Fruit fly (Drosophila melanogaster) whole organism, prepupa: ENCODE results near the gene NK7.1.

Source experiments
- Blimp-1 ChIP-seq: fragments of 200-800 bp; sonication (Bioruptor generic); optimal IDR thresholded peaks from 3 replicates; lab custom pipeline; 2017; ENCODE audit warnings: missing biosample characterization, missing genetic modification characterization, mild to moderate bottlenecking, moderate library complexity, missing genetic modification reagents
- CG10631 ChIP-seq: fragments of 200-800 bp; sonication (Bioruptor generic); optimal IDR thresholded peaks from 2 replicates; lab custom pipeline; 2016; ENCODE audit warnings: missing biosample characterization, missing genetic modification characterization
- CG10669 ChIP-seq: fragments of 200-800 bp; sonication (Bioruptor generic); optimal IDR thresholded peaks from 3 replicates; lab custom pipeline; 2018; ENCODE audit warnings: missing biosample characterization, mild to moderate bottlenecking, missing genetic modification characterization, moderate library complexity
- CG11762 ChIP-seq: fragments of 200-800 bp; sonication (Bioruptor generic); optimal IDR thresholded peaks from 3 replicates; lab custom pipeline; 2016; ENCODE audit warnings: missing biosample characterization, missing genetic modification characterization; ENCODE audit not compliant: insufficient read depth
- CG15336 ChIP-seq: fragments of 200-800 bp; sonication (Bioruptor generic); IDR thresholded peaks from 2 replicates; pipeline ENCODE4 v1.3.6; 2022; ENCODE audit warnings: missing biosample characterization, missing genetic modification characterization
- CG1621 ChIP-seq: fragments of 200-800 bp; sonication (Bioruptor generic); optimal IDR thresholded peaks from 3 replicates; lab custom pipeline; 2018; ENCODE audit warnings: missing biosample characterization, mild to moderate bottlenecking, missing genetic modification characterization
- CG16779 ChIP-seq: fragments of 200-800 bp; sonication (Bioruptor generic); optimal IDR thresholded peaks from 3 replicates; lab custom pipeline; 2017; ENCODE audit warnings: missing biosample characterization, mild to moderate bottlenecking, missing genetic modification characterization
- CG32006 ChIP-seq: fragments of 200-800 bp; sonication (Bioruptor generic); optimal IDR thresholded peaks from 3 replicates; lab custom pipeline; 2017; ENCODE audit warnings: missing biosample characterization, mild to moderate bottlenecking, missing genetic modification characterization
- CG3919 ChIP-seq: fragments of 200-800 bp; sonication (Bioruptor generic); optimal IDR thresholded peaks from 3 replicates; lab custom pipeline; 2016; ENCODE audit warnings: missing biosample characterization, missing genetic modification characterization
- CG6163 ChIP-seq: fragments of 200-800 bp; sonication (Bioruptor generic); IDR thresholded peaks from 3 replicates; pipeline ENCODE4 v1.3.6; 2022; ENCODE audit warnings: missing biosample characterization, missing genetic modification characterization
- CG6276 ChIP-seq: fragments of 200-800 bp; sonication (Bioruptor generic); optimal IDR thresholded peaks from 2 replicates; lab custom pipeline; 2017; ENCODE audit warnings: missing biosample characterization, mild to moderate bottlenecking, missing genetic modification characterization
- CG6792 ChIP-seq: fragments of 200-800 bp; sonication (Bioruptor generic); optimal IDR thresholded peaks from 3 replicates; lab custom pipeline; 2016; ENCODE audit warnings: missing biosample characterization, missing genetic modification characterization
- CG6854 ChIP-seq: fragments of 200-800 bp; sonication (Bioruptor generic); optimal IDR thresholded peaks from 2 replicates; lab custom pipeline; 2017; ENCODE audit warnings: missing biosample characterization, mild to moderate bottlenecking, missing genetic modification characterization
- CG7368 ChIP-seq: fragments of 200-800 bp; sonication (Bioruptor generic); optimal IDR thresholded peaks from 3 replicates; lab custom pipeline; 2016; ENCODE audit warnings: missing biosample characterization, missing genetic modification characterization
- CG8119 ChIP-seq: fragments of 200-800 bp; sonication (Bioruptor generic); IDR thresholded peaks from 3 replicates; pipeline ENCODE4 v1.3.6; 2022; ENCODE audit warnings: missing biosample characterization, missing genetic modification characterization
- CG8319 ChIP-seq: fragments of 200-800 bp; sonication (Bioruptor generic); optimal IDR thresholded peaks from 3 replicates; lab custom pipeline; 2016; ENCODE audit warnings: missing biosample characterization, missing genetic modification characterization
- CG8632 ChIP-seq: fragments of 200-800 bp; sonication (Bioruptor generic); optimal IDR thresholded peaks from 3 replicates; lab custom pipeline; 2016; ENCODE audit warnings: missing biosample characterization, missing genetic modification characterization
- CG9139 ChIP-seq: fragments of 200-800 bp; sonication (Bioruptor generic); optimal IDR thresholded peaks from 3 replicates; lab custom pipeline; 2017; ENCODE audit warnings: missing biosample characterization, mild to moderate bottlenecking, missing genetic modification characterization
- Eip75B ChIP-seq: fragments of 200-800 bp; sonication (Bioruptor generic); optimal IDR thresholded peaks from 3 replicates; lab custom pipeline; 2016; ENCODE audit warnings: missing biosample characterization, missing genetic modification characterization
- Eip78C ChIP-seq: fragments of 200-800 bp; sonication (Bioruptor generic); peaks from one replicate; lab custom pipeline; 2016; ENCODE audit warnings: missing biosample characterization, missing genetic modification characterization
- Eip93F ChIP-seq: fragments of 200-800 bp; sonication (Bioruptor generic); optimal IDR thresholded peaks from 2 replicates; lab custom pipeline; 2016; ENCODE audit warnings: missing biosample characterization, mild to moderate bottlenecking, missing genetic modification characterization
- Ets21C ChIP-seq: fragments of 200-800 bp; sonication (Bioruptor generic); optimal IDR thresholded peaks from 3 replicates; lab custom pipeline; 2016; ENCODE audit warnings: missing biosample characterization, missing genetic modification characterization
- Ets96B ChIP-seq: fragments of 200-800 bp; optimal IDR thresholded peaks from 2 replicates; lab custom pipeline; 2019; ENCODE audit warnings: missing biosample characterization, mild to moderate bottlenecking, missing genetic modification characterization, moderate library complexity
- Gug ChIP-seq: fragments of 200-800 bp; sonication (Bioruptor generic); IDR thresholded peaks from 2 replicates; pipeline ENCODE4 v1.3.6; 2022; ENCODE audit warnings: missing biosample characterization, missing genetic modification characterization
- Hr38 ChIP-seq: sonication (Bioruptor generic); optimal IDR thresholded peaks from 2 replicates; lab custom pipeline; 2016; ENCODE audit warnings: missing biosample characterization, missing genetic modification characterization
- Hr39 ChIP-seq: fragments of 200-800 bp; sonication (Bioruptor generic); optimal IDR thresholded peaks from 2 replicates; lab custom pipeline; 2016; ENCODE audit warnings: missing biosample characterization, missing genetic modification characterization
- Lpt ChIP-seq: fragments of 200-800 bp; sonication (Bioruptor generic); optimal IDR thresholded peaks from 3 replicates; lab custom pipeline; 2016; ENCODE audit warnings: missing biosample characterization, missing genetic modification characterization
- Met ChIP-seq: fragments of 200-800 bp; sonication (Bioruptor generic); optimal IDR thresholded peaks from 3 replicates; lab custom pipeline; 2016; ENCODE audit warnings: missing biosample characterization, missing genetic modification characterization
- Sox102F ChIP-seq: fragments of 200-800 bp; sonication (Bioruptor generic); optimal IDR thresholded peaks from 2 replicates; lab custom pipeline; 2016; ENCODE audit warnings: missing biosample characterization, mild to moderate bottlenecking, missing genetic modification characterization
- Sox14 ChIP-seq: fragments of 200-800 bp; sonication (Bioruptor generic); optimal IDR thresholded peaks from 3 replicates; lab custom pipeline; 2016; ENCODE audit warnings: missing biosample characterization, missing genetic modification characterization
- Sox15 ChIP-seq: fragments of 200-800 bp; sonication (Bioruptor generic); optimal IDR thresholded peaks from 3 replicates; lab custom pipeline; 2016; ENCODE audit warnings: missing biosample characterization, missing genetic modification characterization
- achi ChIP-seq: fragments of 200-800 bp; sonication (Bioruptor generic); optimal IDR thresholded peaks from 3 replicates; lab custom pipeline; 2016; ENCODE audit warnings: missing biosample characterization, missing genetic modification characterization
- acj6 ChIP-seq: fragments of 200-800 bp; sonication (Bioruptor generic); optimal IDR thresholded peaks from 3 replicates; lab custom pipeline; 2016; ENCODE audit warnings: missing biosample characterization, missing genetic modification characterization
- cyc ChIP-seq: fragments of 200-800 bp; sonication (Bioruptor generic); optimal IDR thresholded peaks from 3 replicates; lab custom pipeline; 2016; ENCODE audit warnings: missing biosample characterization, missing genetic modification characterization
- dac ChIP-seq: fragments of 200-800 bp; sonication (Bioruptor generic); optimal IDR thresholded peaks from 2 replicates; lab custom pipeline; 2017; ENCODE audit warnings: missing biosample characterization, mild to moderate bottlenecking, missing genetic modification characterization
- dsx ChIP-seq: fragments of 200-800 bp; optimal IDR thresholded peaks from 3 replicates; lab custom pipeline; 2019; ENCODE audit warnings: missing biosample characterization, mild to moderate bottlenecking, missing genetic modification characterization, moderate library complexity; ENCODE audit not compliant: poor library complexity, severe bottlenecking
- eg ChIP-seq: fragments of 200-800 bp; sonication (Bioruptor generic); IDR thresholded peaks from 3 replicates; pipeline ENCODE4 v1.3.6; 2022; ENCODE audit warnings: missing biosample characterization, missing genetic modification characterization
- esn ChIP-seq: fragments of 200-800 bp; sonication (Bioruptor generic); optimal IDR thresholded peaks from 2 replicates; lab custom pipeline; 2016; ENCODE audit warnings: missing biosample characterization, mild to moderate bottlenecking, missing genetic modification characterization, moderate library complexity
- fd59A ChIP-seq: fragments of 200-800 bp; sonication (Bioruptor generic); optimal IDR thresholded peaks from 2 replicates; lab custom pipeline; 2017; ENCODE audit warnings: missing biosample characterization, mild to moderate bottlenecking, missing genetic modification characterization, missing genetic modification reagents
- fd85E ChIP-seq: fragments of 200-800 bp; sonication (Bioruptor generic); optimal IDR thresholded peaks from 3 replicates; lab custom pipeline; 2016; ENCODE audit warnings: missing biosample characterization, missing genetic modification characterization
- fkh ChIP-seq: fragments of 200-800 bp; sonication (Bioruptor generic); optimal IDR thresholded peaks from 3 replicates; lab custom pipeline; 2017; ENCODE audit warnings: missing biosample characterization, mild to moderate bottlenecking, missing genetic modification characterization, moderate library complexity
- lz ChIP-seq: fragments of 200-800 bp; sonication (Bioruptor generic); optimal IDR thresholded peaks from 3 replicates; lab custom pipeline; 2016; ENCODE audit warnings: missing biosample characterization, missing genetic modification characterization
- salr ChIP-seq, 2 experiments: fragments of 200-800 bp; sonication (Bioruptor generic); optimal IDR thresholded peaks; 3 replicates each; lab custom pipeline; 2016 to 2018; ENCODE audit warnings: missing biosample characterization in 2 of 2, missing genetic modification characterization in 2 of 2, mild to moderate bottlenecking in 1 of 2
- spab ChIP-seq: fragments of 200-800 bp; sonication (Bioruptor generic); optimal IDR thresholded peaks from 2 replicates; lab custom pipeline; 2017; ENCODE audit warnings: missing biosample characterization, mild to moderate bottlenecking, missing genetic modification characterization, missing genetic modification reagents
- svp ChIP-seq: fragments of 200-800 bp; sonication (Bioruptor generic); peaks from one replicate; lab custom pipeline; 2016; ENCODE audit warnings: missing biosample characterization, missing genetic modification characterization
- topi ChIP-seq: fragments of 200-800 bp; sonication (Bioruptor generic); optimal IDR thresholded peaks from 3 replicates; lab custom pipeline; 2016; ENCODE audit warnings: missing biosample characterization, missing genetic modification characterization
- vri ChIP-seq: fragments of 200-800 bp; sonication (Bioruptor generic); optimal IDR thresholded peaks from 3 replicates; lab custom pipeline; 2016; ENCODE audit warnings: missing biosample characterization, mild to moderate bottlenecking, missing genetic modification characterization

The NK7.1 gene

DNA sequence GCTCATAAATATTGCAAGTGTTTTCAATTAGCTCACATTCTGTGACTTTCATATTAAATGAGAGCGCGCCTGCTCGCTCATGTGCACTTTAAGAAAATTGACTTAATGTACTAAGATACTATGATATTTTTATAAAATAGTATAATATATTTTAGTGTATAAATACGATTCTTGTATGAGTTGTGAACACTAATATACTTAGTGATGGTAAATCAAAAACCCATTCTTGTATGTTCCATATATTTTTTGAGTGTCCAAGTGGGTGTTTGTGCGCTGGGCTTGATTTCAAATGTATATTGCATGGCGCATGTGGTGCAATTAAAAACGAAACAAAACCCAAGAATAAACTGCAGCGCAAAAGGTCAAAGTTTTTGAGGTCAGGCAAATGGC is 1.1 kb upstream of the NK7.1 start (continued):
- TF ChIP-seq CG32006 (GFP tag; lab: Kevin White, UChicago) (peak; percentile 80), Sox15 (GFP tag; lab: Kevin White, UChicago) (no peak), Sox102F (GFP tag; lab: Kevin White, UChicago) (peak; percentile 11), vri (GFP tag; lab: Kevin White, UChicago) (no peak), cyc (no peak), CG1621 (tag; lab: Kevin White, UChicago) (peak; percentile 29), Sox14 (GFP tag; lab: Kevin White, UChicago) (no peak), Eip75B (GFP tag; lab: Kevin White, UChicago) (no peak), CG8119 (GFP tag; lab: Robert Waterston, UW) (peak; percentile 85), Hr39 (GFP tag; lab: Kevin White, UChicago) (no peak), CG6163 (GFP tag; lab: Robert Waterston, UW) (peak; percentile 90), CG9139 (no peak), salr (GFP tag; optimal IDR thresholded peaks at IDR 0.05; lab: Kevin White, UChicago) (no peak), Blimp-1 (GFP tag; lab: Kevin White, UChicago) (no peak), CG8319 (peak; percentile 24), achi (peak; percentile 70), Eip93F (GFP tag; lab: Kevin White, UChicago) (no peak), Ets21C (no peak), spab (GFP tag; lab: Kevin White, UChicago) (no peak), svp (GFP tag; lab: Kevin White, UChicago) (peak; percentile 27), Met (GFP tag; lab: Kevin White, UChicago) (peak; percentile 5), eg (GFP tag; lab: Robert Waterston, UW) (peak; percentile 86), dac (GFP tag; lab: Kevin White, UChicago) (peak; percentile 30), Gug (GFP tag; lab: Robert Waterston, UW) (peak; percentile 73), Hr38 (GFP tag; lab: Kevin White, UChicago) (no peak), lz (GFP tag; lab: Kevin White, UChicago) (no peak), CG3919 (GFP tag; lab: Kevin White, UChicago) (peak; percentile 57), esn (GFP tag; lab: Kevin White, UChicago) (no peak), dsx (GFP tag; lab: Kevin White, UChicago) (peak; percentile 45)

dm6 chr3R:14373192-14373827 is 559 bp upstream of the NK7.1 start:
- TF ChIP-seq Met (GFP tag; lab: Kevin White, UChicago) (peak; percentile 93), salr (GFP tag; optimal IDR thresholded peaks at IDR 0.05; lab: Kevin White, UChicago) (peak; percentile 97 to 98), Ets96B (peak; percentile 99), dsx (GFP tag; lab: Kevin White, UChicago) (peak; percentile 95), CG1621 (tag; lab: Kevin White, UChicago) (peak; percentile 98), CG6792 (peak; percentile 94), Hr38 (GFP tag; lab: Kevin White, UChicago) (peak; percentile 97), CG7368 (GFP tag; lab: Kevin White, UChicago) (peak; percentile 94), CG3919 (GFP tag; lab: Kevin White, UChicago) (peak; percentile 97), fkh (GFP tag; lab: Kevin White, UChicago) (peak; percentile 43), CG6854 (GFP tag; lab: Kevin White, UChicago) (no peak), CG16779 (tag; lab: Kevin White, UChicago) (peak; percentile 95), CG8632 (peak; percentile 94), Eip78C (GFP tag; lab: Kevin White, UChicago) (peak; percentile 99), acj6 (peak; percentile 99), Sox102F (GFP tag; lab: Kevin White, UChicago) (peak; percentile 90), Lpt (GFP tag; lab: Kevin White, UChicago) (peak; percentile 98), CG6276 (GFP tag; lab: Kevin White, UChicago) (peak; percentile 96), CG10669 (peak; percentile 96), lz (GFP tag; lab: Kevin White, UChicago) (peak; percentile 91), spab (GFP tag; lab: Kevin White, UChicago) (peak; percentile 94), CG8319 (peak; percentile 92), esn (GFP tag; lab: Kevin White, UChicago) (peak; percentile 94), fd59A (peak; percentile 98), Sox15 (GFP tag; lab: Kevin White, UChicago) (peak; percentile 92), topi (GFP tag; lab: Kevin White, UChicago) (peak; percentile 92), Blimp-1 (GFP tag; lab: Kevin White, UChicago) (peak; percentile 3), fd85E (GFP tag; lab: Kevin White, UChicago) (peak; percentile 83), CG11762 (GFP tag; lab: Kevin White, UChicago) (peak; percentile 93), svp (GFP tag; lab: Kevin White, UChicago) (peak; percentile 92), CG32006 (GFP tag; lab: Kevin White, UChicago) (peak; percentile 100), CG15336 (GFP tag; lab: Robert Waterston, UW) (peak; percentile 99), dac (GFP tag; lab: Kevin White, UChicago) (peak; percentile 99), CG10631 (peak; percentile 98)
